Worm (Caenorhabditis elegans): Measurements from ENCODE around the gene ZK470.6.

Gene ZK470.6

ce11 chrX:4138413-4139193 lies 38.7 kb downstream of the ZK470.6 start (continued):
- TF ChIP-seq snpc-4 (tag; optimal IDR thresholded peaks at IDR 0.05) (no peak), F13H6.1 (tag; optimal IDR thresholded peaks at IDR 0.05) (no peak), sem-4 (tag; optimal IDR thresholded peaks at IDR 0.05) (no peak), nhr-21 (tag; optimal IDR thresholded peaks at IDR 0.05) (peak; percentile 59), nhr-12 (tag; optimal IDR thresholded peaks at IDR 0.05) (no peak), dmd-4 (tag; optimal IDR thresholded peaks at IDR 0.05) (no peak), ZK546.5 (tag; optimal IDR thresholded peaks at IDR 0.05) (no peak), R02D3.7 (tag; optimal IDR thresholded peaks at IDR 0.05) (no peak), blmp-1 (tag; optimal IDR thresholded peaks at IDR 0.05; ENCODE audit: insufficient read depth) (no peak), nhr-25 (tag; optimal IDR thresholded peaks at IDR 0.05) (peak; percentile 50), nhr-77 (tag; optimal IDR thresholded peaks at IDR 0.05) (no peak), ztf-1 (GFP tag; conservative IDR thresholded peaks at IDR 0.05) (no peak), ztf-4 (tag; optimal IDR thresholded peaks at IDR 0.05) (peak; percentile 12)

- TF ChIP-seq ztf-4 (tag; optimal IDR thresholded peaks at IDR 0.05) = peak; percentile 40
- no peak for TF ChIP-seq ama-1 (optimal IDR thresholded peaks at IDR 0.05)
- peak; percentile 12 for TF ChIP-seq gmeb-1 (tag; optimal IDR thresholded peaks at IDR 0.05)
- TF ChIP-seq peb-1 (tag; optimal IDR thresholded peaks at IDR 0.05) = no peak
- TF ChIP-seq nhr-77 (tag; optimal IDR thresholded peaks at IDR 0.05) = no peak
- no peak for TF ChIP-seq nhr-21 (tag; optimal IDR thresholded peaks at IDR 0.05)
- TF ChIP-seq dmd-4 (tag; optimal IDR thresholded peaks at IDR 0.05) = no peak
- peak; percentile 77 for TF ChIP-seq sma-9 (GFP tag; optimal IDR thresholded peaks at IDR 0.05)
- peak; percentile 22 for TF ChIP-seq sma-9 (tag; optimal IDR thresholded peaks at IDR 0.05)
- no peak for TF ChIP-seq skn-1 (tag; optimal IDR thresholded peaks at IDR 0.05)
- peak; percentile 62 for TF ChIP-seq nhr-129 (tag; optimal IDR thresholded peaks at IDR 0.05)
- TF ChIP-seq nhr-237 (tag; optimal IDR thresholded peaks at IDR 0.05) = peak; percentile 24
- TF ChIP-seq nhr-23 (tag; optimal IDR thresholded peaks at IDR 0.05) = no peak
- no peak for TF ChIP-seq zag-1 (tag; optimal IDR thresholded peaks at IDR 0.05)
- no peak for TF ChIP-seq sma-3 (GFP tag; optimal IDR thresholded peaks at IDR 0.05)
- no peak for TF ChIP-seq R02D3.7 (tag; optimal IDR thresholded peaks at IDR 0.05)
- peak; percentile 3 for TF ChIP-seq Y55F3AM.14 (GFP tag; optimal IDR thresholded peaks at IDR 0.05)
- no peak for TF ChIP-seq ztf-1 (GFP tag; conservative IDR thresholded peaks at IDR 0.05)
- no peak for TF ChIP-seq snpc-4 (tag; optimal IDR thresholded peaks at IDR 0.05)
- peak; percentile 34 for TF ChIP-seq F13H6.1 (tag; optimal IDR thresholded peaks at IDR 0.05)
- TF ChIP-seq elt-3 (tag; optimal IDR thresholded peaks at IDR 0.05) = no peak
- TF ChIP-seq unc-55 (GFP tag; optimal IDR thresholded peaks at IDR 0.05) = no peak
- TF ChIP-seq mbf-1 (tag; optimal IDR thresholded peaks at IDR 0.05) = no peak
- peak; percentile 12 for TF ChIP-seq lin-11 (tag; optimal IDR thresholded peaks at IDR 0.05)
- TF ChIP-seq fos-1 (tag; optimal IDR thresholded peaks at IDR 0.05) = peak; percentile 28
- peak; percentile 34 for TF ChIP-seq C34F6.9 (tag; optimal IDR thresholded peaks at IDR 0.05)
- peak; percentile 47 for TF ChIP-seq egl-27 (tag; optimal IDR thresholded peaks at IDR 0.05)
- TF ChIP-seq crh-2 (tag; optimal IDR thresholded peaks at IDR 0.05) = no peak
- peak in 1 of 2 experiments; percentile 42 for TF ChIP-seq lsy-2 (tag; optimal IDR thresholded peaks at IDR 0.05)
- TF ChIP-seq mab-5 (tag; optimal IDR thresholded peaks at IDR 0.05) = peak; percentile 24
- no peak for TF ChIP-seq nhr-10 (tag; optimal IDR thresholded peaks at IDR 0.05)
- TF ChIP-seq ZK546.5 (tag; optimal IDR thresholded peaks at IDR 0.05) = no peak
- no peak for TF ChIP-seq elt-1 (tag; optimal IDR thresholded peaks at IDR 0.05)
- peak in 1 of 2 experiments; percentile 26 for TF ChIP-seq mdl-1 (tag; optimal IDR thresholded peaks at IDR 0.05)
- TF ChIP-seq ztf-11 (tag; optimal IDR thresholded peaks at IDR 0.05) = no peak
- TF ChIP-seq sem-4 (tag; optimal IDR thresholded peaks at IDR 0.05) = peak; percentile 72
- peak; percentile 47 for TF ChIP-seq nhr-25 (tag; optimal IDR thresholded peaks at IDR 0.05)
- TF ChIP-seq ceh-82 (tag; optimal IDR thresholded peaks at IDR 0.05) = no peak
- no peak for TF ChIP-seq nhr-6 (tag; optimal IDR thresholded peaks at IDR 0.05)
These were observed 39.7 kb downstream of the ZK470.6 start for ce11 chrX:4137452-4138164.
